Worm (Caenorhabditis elegans): ENCODE measurements around the gene srt-4.
"Not testable (repeated sequence)": the region's sequence is repeated elsewhere in the genome, so short reads cannot be mapped to it uniquely, and the experiment has no call there.

srt-4 gene

DNA sequence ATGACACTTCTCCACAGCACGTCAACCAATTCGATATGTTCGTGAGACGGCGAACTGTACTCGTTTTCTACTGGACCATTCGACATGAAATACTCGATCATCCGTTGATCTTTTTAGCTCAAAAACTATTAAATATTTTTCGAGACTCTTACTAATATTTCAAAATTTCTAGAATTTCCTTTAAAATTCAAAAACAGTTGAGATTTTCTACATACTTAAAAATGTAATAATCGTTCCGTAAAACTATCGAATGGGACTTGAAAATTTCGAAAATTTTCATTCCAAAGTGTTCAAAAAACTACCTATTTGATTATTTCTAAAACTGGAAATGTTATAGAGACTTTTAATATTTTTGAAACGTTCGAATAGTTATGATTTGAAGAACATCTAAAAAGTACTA lies 47.7 kb downstream of the srt-4 start, which contains the start of gene sknr-1:
sknr-1 (minus strand) TSS at position 101 of the 400 bp plus-strand sequence.
- TF ChIP-seq nhr-48 (tag; optimal IDR thresholded peaks at IDR 0.05); nhr-28 (tag; optimal IDR thresholded peaks at IDR 0.05); daf-19 (GFP tag; conservative IDR thresholded peaks at IDR 0.05): not testable (repeated sequence)
